Worm (Caenorhabditis elegans) whole organism, midembryonic: Measurements from ENCODE around the gene C37H5.14.

Experiments used
- T22C8.4 ChIP-seq: fragments of 200-800 bp; sonication (Bioruptor generic); IDR thresholded peaks from 2 replicates; pipeline ENCODE4 v1.3.6; 2022; ENCODE audit warnings: missing genetic modification characterization, missing compliant biosample characterization
- cog-1 ChIP-seq: sonication (generic microtip); optimal IDR thresholded peaks from 2 replicates; lab custom pipeline; 2016; ENCODE audit warnings: missing genetic modification characterization, missing compliant biosample characterization
- flt-1 ChIP-seq: fragments of 200-800 bp; sonication (Bioruptor generic); IDR thresholded peaks from 2 replicates; pipeline ENCODE4 v1.3.6; 2022; ENCODE audit warnings: missing genetic modification characterization, missing compliant biosample characterization
- klf-2 ChIP-seq: fragments of 200-800 bp; sonication (Bioruptor generic); conservative IDR thresholded peaks from 2 replicates; pipeline ENCODE4 v1.3.6; 2022; ENCODE audit warnings: missing genetic modification reagents, missing genetic modification characterization, missing compliant biosample characterization
- med-1 ChIP-seq: sonication (generic microtip); optimal IDR thresholded peaks from 2 replicates; lab custom pipeline; 2017; ENCODE audit warnings: missing genetic modification characterization, mild to moderate bottlenecking, missing compliant biosample characterization, antibody characterized with exemption, missing genetic modification reagents; ENCODE audit not compliant: insufficient read depth
- ref-1 ChIP-seq: fragments of 200-800 bp; sonication (Bioruptor generic); conservative IDR thresholded peaks from 2 replicates; pipeline ENCODE4 v1.3.6; 2022; ENCODE audit warnings: missing genetic modification reagents, missing genetic modification characterization, missing compliant biosample characterization
- tab-1 ChIP-seq: fragments of 200-800 bp; sonication (Bioruptor generic); IDR thresholded peaks from 2 replicates; pipeline ENCODE4 v1.3.6; 2022; ENCODE audit warnings: missing genetic modification characterization, missing compliant biosample characterization
- ztf-23 ChIP-seq: fragments of 200-800 bp; sonication (Bioruptor generic); IDR thresholded peaks from 2 replicates; pipeline ENCODE4 v1.3.6; 2022; ENCODE audit warnings: missing genetic modification reagents, missing genetic modification characterization, missing compliant biosample characterization
- ztf-29 ChIP-seq: fragments of 200-800 bp; sonication (Bioruptor generic); IDR thresholded peaks from 2 replicates; pipeline ENCODE4 v1.3.6; 2022; ENCODE audit warnings: missing genetic modification reagents, missing genetic modification characterization, missing compliant biosample characterization

The C37H5.14 gene

ce11 chrV:4841179-4841578 lies 7.0 kb upstream of the C37H5.14 start, which contains the start of gene cwp-1:
Gene cwp-1, minus strand, starts transcription at chrV:4841279.
- TF ChIP-seq cog-1 (tag; lab: Kevin White, UChicago) = no peak
- TF ChIP-seq ztf-23 (GFP tag; lab: Robert Waterston, UW) = no peak
- TF ChIP-seq klf-2 (GFP tag; lab: Robert Waterston, UW) = no peak
- no peak for TF ChIP-seq med-1 (GFP tag; lab: Kevin White, UChicago)
- TF ChIP-seq ztf-29 = no peak
- TF ChIP-seq flt-1 = no peak
- TF ChIP-seq ref-1 (GFP tag; lab: Robert Waterston, UW) = no peak
- TF ChIP-seq tab-1 (GFP tag; lab: Robert Waterston, UW) = no peak
- TF ChIP-seq T22C8.4 (GFP tag; lab: Robert Waterston, UW) = no peak

ce11 chrV:4839913-4840312 lies 5.7 kb upstream of the C37H5.14 start, which contains the start of gene nas-9:
Gene nas-9, minus strand, starts transcription at chrV:4840013.
- TF ChIP-seq klf-2 (GFP tag; lab: Robert Waterston, UW) (no peak), ztf-29 (no peak), flt-1 (no peak), med-1 (GFP tag; lab: Kevin White, UChicago) (no peak), T22C8.4 (GFP tag; lab: Robert Waterston, UW) (no peak), ztf-23 (GFP tag; lab: Robert Waterston, UW) (no peak), ref-1 (GFP tag; lab: Robert Waterston, UW) (no peak), cog-1 (tag; lab: Kevin White, UChicago) (no peak), tab-1 (GFP tag; lab: Robert Waterston, UW) (no peak)

ce11 chrV:4826710-4827380 lies 7.3 kb downstream of the C37H5.14 start, which contains the start of the genes hsp-6 and C37H5.5:
Gene hsp-6, minus strand, starts transcription at chrV:4826760.
Gene C37H5.5, plus strand, starts transcription at chrV:4827360.
- TF ChIP-seq tab-1 (GFP tag; lab: Robert Waterston, UW) = no peak
- TF ChIP-seq med-1 (GFP tag; lab: Kevin White, UChicago) = no peak
- TF ChIP-seq ztf-23 (GFP tag; lab: Robert Waterston, UW) = peak; percentile 43; the same call in 1 of the 2 replicates
- peak; percentile 40 for TF ChIP-seq cog-1 (tag; lab: Kevin White, UChicago)
- no peak for TF ChIP-seq ref-1 (GFP tag; lab: Robert Waterston, UW)
- TF ChIP-seq klf-2 (GFP tag; lab: Robert Waterston, UW) = no peak
- 0 out of 2 replicates have a peak, but pooled peaks have one; percentile 55 for TF ChIP-seq flt-1

- TF ChIP-seq ztf-23 (GFP tag; lab: Robert Waterston, UW) (no peak), ref-1 (GFP tag; lab: Robert Waterston, UW) (no peak), flt-1 (no peak), klf-2 (GFP tag; lab: Robert Waterston, UW) (no peak), cog-1 (tag; lab: Kevin White, UChicago) (no peak), ztf-29 (no peak), T22C8.4 (GFP tag; lab: Robert Waterston, UW) (no peak), med-1 (GFP tag; lab: Kevin White, UChicago) (no peak), tab-1 (GFP tag; lab: Robert Waterston, UW) (no peak)
These were observed 10.3 kb downstream of the C37H5.14 start for ce11 chrV:4823683-4824391.

ce11 chrV:4823323-4823682 lies 10.9 kb downstream of the C37H5.14 start, which contains the start of gene adss-1:
Gene adss-1, minus strand, starts transcription at chrV:4823423.
- no peak for TF ChIP-seq tab-1 (GFP tag; lab: Robert Waterston, UW)
- TF ChIP-seq med-1 (GFP tag; lab: Kevin White, UChicago) = no peak
- no peak for TF ChIP-seq T22C8.4 (GFP tag; lab: Robert Waterston, UW)
- TF ChIP-seq ref-1 (GFP tag; lab: Robert Waterston, UW) = no peak
- TF ChIP-seq cog-1 (tag; lab: Kevin White, UChicago) = no peak
- no peak for TF ChIP-seq ztf-29
- TF ChIP-seq flt-1 = no peak
- no peak for TF ChIP-seq ztf-23 (GFP tag; lab: Robert Waterston, UW)

ce11 chrV:4820601-4821000 lies 13.6 kb downstream of the C37H5.14 start:
- TF ChIP-seq flt-1 (no peak), tab-1 (GFP tag; lab: Robert Waterston, UW) (no peak), cog-1 (tag; lab: Kevin White, UChicago) (no peak)

ce11 chrV:4818563-4818962 lies 15.6 kb downstream of the C37H5.14 start, which contains the start of gene ccep-97:
Gene ccep-97, minus strand, starts transcription at chrV:4818663.
- no peak for TF ChIP-seq klf-2 (GFP tag; lab: Robert Waterston, UW)

DNA sequence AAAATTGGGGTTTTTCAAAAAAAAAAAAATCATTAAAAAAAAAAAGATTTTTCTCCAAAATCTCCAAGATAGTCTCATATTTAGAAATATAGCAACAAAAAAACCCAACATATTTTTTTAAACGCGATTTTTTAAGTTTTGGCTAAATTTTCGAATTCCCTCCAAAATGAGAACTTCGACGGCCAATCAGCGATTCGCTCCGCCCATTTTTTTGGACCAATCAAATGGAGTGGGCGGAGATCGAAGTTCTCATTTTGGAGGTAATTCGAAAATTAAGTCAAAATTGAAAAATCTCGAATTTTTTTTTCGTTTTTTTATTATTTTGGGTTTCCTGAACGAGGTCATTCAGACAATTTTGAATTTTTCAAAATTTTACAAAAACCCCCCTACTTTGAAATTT lies 20.4 kb downstream of the C37H5.14 start:
- TF ChIP-seq cog-1 (tag; lab: Kevin White, UChicago) = no peak
- no peak for TF ChIP-seq ref-1 (GFP tag; lab: Robert Waterston, UW)
- TF ChIP-seq ztf-29 = no peak

- TF ChIP-seq cog-1 (tag; lab: Kevin White, UChicago) (peak; percentile 58), T22C8.4 (GFP tag; lab: Robert Waterston, UW) (no peak), ztf-29 (no peak), tab-1 (GFP tag; lab: Robert Waterston, UW) (0 out of 2 replicates have a peak, but pooled peaks have one; percentile 7), flt-1 (peak; percentile 46; the same call in 1 of the 2 replicates), med-1 (GFP tag; lab: Kevin White, UChicago) (no peak)
These were observed 23.5 kb downstream of the C37H5.14 start for ce11 chrV:4810653-4811052.
